Fruit fly (Drosophila melanogaster) S2 (cell line): Measurements from ENCODE around the gene CG17377.

Experiments used
- CG8478 ChIP-seq: fragments of >200 bp; optimal IDR thresholded peaks from 2 replicates; lab custom pipeline; 2018
- CTCF ChIP-seq, 2 experiments: fragments of >200 bp; optimal IDR thresholded peaks; 2 replicates each; lab custom pipeline; 2018

Gene CG17377

dm6 chr2L:6802740-6803139, at the start of gene CG17377, which contains the start of gene Daao2:
Gene CG17377, minus strand, starts transcription at chr2L:6802840.
Gene Daao2, plus strand, starts transcription at chr2L:6803011.
- TF ChIP-seq CG8478 (lab: Kevin White, UChicago) (no peak), CTCF (optimal IDR thresholded peaks at IDR 0.05; lab: Kevin White, UChicago) (no peak)

DNA sequence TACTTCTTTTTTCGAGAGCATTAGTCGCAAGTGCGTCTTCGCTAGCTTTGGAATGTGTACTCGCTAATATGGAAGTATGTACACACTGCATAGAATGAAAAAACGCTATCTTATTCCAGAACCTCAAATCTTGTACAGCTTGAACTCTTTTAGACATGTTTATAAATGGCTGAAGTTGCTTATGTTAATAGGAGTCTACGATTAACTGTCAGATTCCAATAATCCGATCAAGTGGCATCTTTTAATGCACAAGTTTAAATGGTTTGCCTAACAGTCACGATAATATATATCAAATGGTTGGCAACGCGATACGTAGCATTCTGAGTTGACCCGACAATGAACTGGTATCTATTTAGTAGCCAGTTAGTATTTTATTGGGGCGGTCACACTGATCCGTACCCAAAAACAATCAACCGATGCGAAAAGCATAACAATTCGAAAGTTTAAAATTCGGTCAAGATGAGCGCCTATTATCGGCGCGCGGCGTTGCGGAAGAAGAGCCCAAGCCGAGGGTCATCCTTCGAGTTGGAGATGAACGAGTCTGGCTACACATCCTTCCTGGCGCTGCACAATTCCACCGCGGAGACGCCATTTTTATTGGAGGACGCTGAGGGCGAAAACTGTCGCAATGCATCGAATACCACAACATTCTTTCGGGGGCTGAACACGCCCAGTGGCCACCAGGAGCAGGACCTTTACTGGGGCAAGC, 49.5 kb upstream of the CG17377 start, which contains the start of gene Rca1:
Rca1 (plus strand) TSS at position 353 of the 709 bp plus-strand sequence.
- TF ChIP-seq CG8478 (lab: Kevin White, UChicago), result no peak
- peak; percentile 68 to 70 for TF ChIP-seq CTCF (optimal IDR thresholded peaks at IDR 0.05; lab: Kevin White, UChicago)

DNA sequence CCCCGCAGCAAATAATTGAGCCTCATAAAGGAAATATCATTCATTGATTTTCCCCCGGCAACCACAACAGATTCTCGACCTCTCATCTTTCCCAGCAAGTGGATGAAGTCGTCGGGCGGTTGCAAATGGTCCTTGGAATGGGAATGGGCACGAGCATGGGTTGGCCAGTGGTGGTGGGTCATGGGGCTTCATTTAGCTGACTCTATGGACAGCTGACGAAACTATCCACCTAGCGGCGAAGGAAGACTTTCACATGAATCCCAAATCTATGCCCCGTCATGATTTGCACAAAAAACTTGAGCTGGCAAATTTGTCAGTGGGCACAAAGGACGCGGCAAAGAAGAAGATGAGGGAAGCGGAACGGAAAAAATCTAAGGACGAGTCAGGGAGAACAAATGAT, 48.3 kb upstream of the CG17377 start:
- TF ChIP-seq CG8478 (lab: Kevin White, UChicago) (no peak), CTCF (optimal IDR thresholded peaks at IDR 0.05; lab: Kevin White, UChicago) (no peak)

DNA sequence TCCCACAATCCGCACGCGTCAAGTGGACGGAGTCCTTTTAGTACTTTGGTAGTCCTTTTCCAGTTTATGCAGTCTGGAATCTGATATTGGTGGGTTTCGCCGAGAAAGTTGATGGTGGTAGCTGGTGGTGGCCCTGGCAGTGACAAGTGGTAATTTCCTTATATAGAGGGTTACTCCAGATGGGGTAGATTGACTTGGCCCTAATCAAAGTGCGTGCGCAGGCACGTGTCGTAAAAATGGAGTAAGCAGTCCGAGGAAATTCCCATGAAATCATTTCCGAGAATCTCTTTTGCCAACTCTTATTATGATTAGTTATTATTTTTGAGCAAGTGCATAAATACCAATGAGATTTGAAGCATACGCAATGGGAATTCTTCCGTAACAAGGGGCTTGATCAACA, 40.8 kb upstream of the CG17377 start:
- TF ChIP-seq CG8478 (lab: Kevin White, UChicago) (no peak), CTCF (optimal IDR thresholded peaks at IDR 0.05; lab: Kevin White, UChicago) (no peak)

- TF ChIP-seq CG8478 (lab: Kevin White, UChicago) (no peak), CTCF (optimal IDR thresholded peaks at IDR 0.05; lab: Kevin White, UChicago) (no peak)
Observed at dm6 chr2L:6841349-6841748, 38.7 kb upstream of the CG17377 start.

- no peak for TF ChIP-seq CTCF (optimal IDR thresholded peaks at IDR 0.05; lab: Kevin White, UChicago)
Observed at dm6 chr2L:6837829-6838228, 35.2 kb upstream of the CG17377 start.

dm6 chr2L:6836114-6836513, 33.5 kb upstream of the CG17377 start:
- no peak for TF ChIP-seq CG8478 (lab: Kevin White, UChicago)
- no peak for TF ChIP-seq CTCF (optimal IDR thresholded peaks at IDR 0.05; lab: Kevin White, UChicago)

DNA sequence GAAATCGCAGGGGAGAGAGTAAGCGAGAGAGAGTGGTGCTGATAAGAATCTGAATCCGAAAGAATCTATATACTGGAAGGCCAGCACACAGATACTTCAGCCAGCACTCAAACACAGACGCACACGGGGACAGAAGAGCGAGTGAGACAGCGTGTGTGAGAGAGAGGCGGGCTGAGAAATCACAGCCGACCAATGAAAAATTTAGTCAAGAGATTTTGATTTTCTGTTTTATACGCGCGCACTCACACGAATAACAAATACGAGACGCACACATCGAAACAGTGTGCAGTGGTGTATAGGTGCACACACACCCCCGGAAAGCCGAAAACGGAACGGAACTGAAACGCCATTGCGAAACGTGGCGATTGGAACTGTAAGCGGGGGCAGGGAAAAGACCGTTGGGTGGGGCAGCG, 31.0 kb upstream of the CG17377 start:
- TF ChIP-seq CTCF (optimal IDR thresholded peaks at IDR 0.05; lab: Kevin White, UChicago), result no peak
- TF ChIP-seq CG8478 (lab: Kevin White, UChicago), result no peak

DNA sequence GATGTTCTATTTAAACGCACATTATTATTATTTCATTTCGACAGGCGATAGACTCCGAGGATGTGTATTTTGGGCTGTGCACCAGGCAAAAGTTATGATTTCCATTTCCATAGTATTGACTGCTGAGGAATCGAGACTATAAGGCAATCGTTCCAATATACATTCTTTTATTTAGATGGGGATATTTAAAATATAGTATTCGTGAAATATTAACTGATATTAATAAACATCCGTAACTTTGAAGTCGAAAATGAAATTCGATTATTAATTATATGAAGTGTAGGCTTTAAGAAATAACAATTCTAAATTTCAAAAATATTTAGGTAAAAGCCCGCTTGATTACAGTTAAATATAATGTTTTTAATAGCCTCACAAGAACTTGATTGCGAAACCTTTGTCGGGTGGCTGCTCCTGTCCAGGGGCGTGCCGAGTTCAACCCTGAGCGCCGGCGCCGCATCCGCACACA, 27.7 kb upstream of the CG17377 start:
- TF ChIP-seq CG8478 (lab: Kevin White, UChicago) (no peak), CTCF (optimal IDR thresholded peaks at IDR 0.05; lab: Kevin White, UChicago) (no peak)

dm6 chr2L:6827558-6828122, 25.0 kb upstream of the CG17377 start:
- no peak for TF ChIP-seq CTCF (optimal IDR thresholded peaks at IDR 0.05; lab: Kevin White, UChicago)
- TF ChIP-seq CG8478 (lab: Kevin White, UChicago), result no peak

dm6 chr2L:6826298-6826697, 23.7 kb upstream of the CG17377 start:
- TF ChIP-seq CTCF (optimal IDR thresholded peaks at IDR 0.05; lab: Kevin White, UChicago) (no peak), CG8478 (lab: Kevin White, UChicago) (no peak)

DNA sequence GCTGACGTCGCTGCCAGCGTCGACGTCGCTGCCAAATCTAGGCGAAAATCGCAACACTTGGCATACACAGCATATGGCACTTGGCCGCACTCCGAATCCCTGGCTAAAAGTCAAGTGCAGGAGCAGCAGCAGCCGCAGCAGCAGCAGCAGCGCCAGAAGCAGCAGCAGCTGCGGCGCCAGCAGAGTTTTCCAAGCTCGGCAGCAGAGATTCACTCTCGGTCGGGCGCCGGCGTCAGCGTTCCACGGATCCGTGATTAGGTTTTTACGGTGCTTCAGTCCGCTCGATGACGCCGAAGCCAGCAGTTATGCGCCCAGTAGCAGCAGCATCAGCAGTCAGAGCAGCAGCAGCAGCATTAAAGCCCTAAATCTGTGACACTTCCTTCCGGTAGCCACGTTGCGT, 19.4 kb upstream of the CG17377 start:
- TF ChIP-seq CTCF (optimal IDR thresholded peaks at IDR 0.05; lab: Kevin White, UChicago) (no peak), CG8478 (lab: Kevin White, UChicago) (no peak)

- TF ChIP-seq CTCF (optimal IDR thresholded peaks at IDR 0.05; lab: Kevin White, UChicago), result no peak
- no peak for TF ChIP-seq CG8478 (lab: Kevin White, UChicago)
Observed at dm6 chr2L:6821631-6822030, 19.0 kb upstream of the CG17377 start, which contains the start of gene sens-2. Gene sens-2, plus strand, starts transcription at chr2L:6821934.

DNA sequence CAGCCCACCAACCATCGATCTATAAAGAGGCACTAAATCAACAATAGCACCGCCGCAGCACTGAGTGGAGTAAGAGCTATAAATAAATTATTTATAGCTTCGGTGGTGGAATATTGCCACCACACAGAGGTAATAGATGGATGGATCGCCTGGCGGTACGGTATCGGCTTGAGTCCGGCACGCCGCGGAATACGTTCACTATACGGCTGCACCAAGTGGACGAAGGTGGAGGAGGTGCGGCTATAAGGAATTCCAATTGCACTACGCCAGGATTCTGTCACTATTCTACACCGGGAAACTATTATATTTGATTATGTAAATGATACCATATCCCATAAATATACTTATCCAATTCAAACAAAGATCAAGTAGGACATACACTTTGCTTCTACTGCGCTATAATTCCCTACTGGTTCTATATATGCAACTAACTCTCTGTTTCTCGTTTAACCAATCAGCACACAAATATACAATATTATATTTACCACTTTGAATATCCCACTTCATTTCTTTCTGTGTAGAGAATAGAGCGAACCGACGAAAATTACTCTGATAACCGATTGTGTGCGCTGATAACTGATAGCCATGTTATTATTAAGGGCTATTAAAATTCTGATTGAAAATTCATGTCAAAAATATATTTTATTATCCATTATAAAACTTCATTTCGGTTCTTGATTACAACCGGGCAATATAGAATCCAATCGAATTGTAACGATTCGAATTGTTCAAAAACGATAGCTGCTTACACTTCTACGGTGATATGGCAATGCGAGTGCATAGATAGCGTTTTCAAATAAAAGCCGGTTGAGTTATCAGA, 16.8 kb upstream of the CG17377 start:
- TF ChIP-seq CTCF (optimal IDR thresholded peaks at IDR 0.05; lab: Kevin White, UChicago) (no peak), CG8478 (lab: Kevin White, UChicago) (no peak)

dm6 chr2L:6818357-6818756, 15.7 kb upstream of the CG17377 start:
- TF ChIP-seq CTCF (optimal IDR thresholded peaks at IDR 0.05; lab: Kevin White, UChicago), result no peak
- no peak for TF ChIP-seq CG8478 (lab: Kevin White, UChicago)
